Worm (Caenorhabditis elegans) whole organism, L3 larva: ENCODE data around the gene srsx-37.

Experiments
- R02D3.7 ChIP-seq: fragments of 150-350 bp; optimal IDR thresholded peaks from 2 replicates; lab custom pipeline; 2014; ENCODE audit warnings: missing biosample characterization, missing genetic modification characterization
- ama-1 ChIP-seq: fragments of 150-350 bp; optimal IDR thresholded peaks from 2 replicates; lab custom pipeline; 2018
- ceh-28 ChIP-seq: fragments of 150-350 bp; optimal IDR thresholded peaks from 2 replicates; lab custom pipeline; 2014; ENCODE audit warnings: missing biosample characterization, missing genetic modification reagents, missing genetic modification characterization
- ceh-82 ChIP-seq: fragments of 150-350 bp; optimal IDR thresholded peaks from 2 replicates; lab custom pipeline; 2014; ENCODE audit warnings: missing biosample characterization, missing genetic modification characterization
- elt-3 ChIP-seq, 3 experiments: fragments of 150-350 bp in 1 of 3; sonication (generic microtip) in 2 of 3; optimal IDR thresholded peaks; 2 replicates in 2 of 3; 4 replicates in 1 of 3; lab custom pipeline; 2014 to 2017; ENCODE audit warnings: missing biosample characterization in 3 of 3, missing genetic modification characterization in 3 of 3
- fos-1 ChIP-seq: fragments of 150-350 bp; optimal IDR thresholded peaks from 2 replicates; lab custom pipeline; 2014; ENCODE audit warnings: missing biosample characterization, missing genetic modification characterization
- mdl-1 ChIP-seq: fragments of 150-350 bp; optimal IDR thresholded peaks from 2 replicates; lab custom pipeline; 2014; ENCODE audit warnings: missing biosample characterization, missing genetic modification characterization
- nhr-11 ChIP-seq: fragments of 150-350 bp; optimal IDR thresholded peaks from 2 replicates; lab custom pipeline; 2014; ENCODE audit warnings: missing biosample characterization, missing genetic modification characterization
- nhr-237 ChIP-seq: fragments of 150-350 bp; optimal IDR thresholded peaks from 2 replicates; lab custom pipeline; 2014; ENCODE audit warnings: missing biosample characterization, missing genetic modification characterization
- nhr-28 ChIP-seq: fragments of 150-350 bp; optimal IDR thresholded peaks from 2 replicates; lab custom pipeline; 2014; ENCODE audit warnings: missing biosample characterization, missing genetic modification characterization
- nhr-43 ChIP-seq: sonication (generic microtip); optimal IDR thresholded peaks from 2 replicates; lab custom pipeline; 2016; ENCODE audit warnings: mild to moderate bottlenecking, missing genetic modification characterization, missing compliant biosample characterization; ENCODE audit not compliant: poor library complexity, severe bottlenecking
- pha-4 ChIP-seq: fragments of 150-350 bp; optimal IDR thresholded peaks from 2 replicates; lab custom pipeline; 2014; ENCODE audit warnings: missing biosample characterization, missing genetic modification reagents, missing genetic modification characterization
- snpc-4 ChIP-seq: fragments of 150-350 bp; optimal IDR thresholded peaks from 2 replicates; lab custom pipeline; 2014; ENCODE audit warnings: missing biosample characterization, missing genetic modification characterization
- unc-39 ChIP-seq: sonication (generic microtip); optimal IDR thresholded peaks from 4 replicates; lab custom pipeline; 2017; ENCODE audit warnings: missing biosample characterization, missing genetic modification characterization

DNA sequence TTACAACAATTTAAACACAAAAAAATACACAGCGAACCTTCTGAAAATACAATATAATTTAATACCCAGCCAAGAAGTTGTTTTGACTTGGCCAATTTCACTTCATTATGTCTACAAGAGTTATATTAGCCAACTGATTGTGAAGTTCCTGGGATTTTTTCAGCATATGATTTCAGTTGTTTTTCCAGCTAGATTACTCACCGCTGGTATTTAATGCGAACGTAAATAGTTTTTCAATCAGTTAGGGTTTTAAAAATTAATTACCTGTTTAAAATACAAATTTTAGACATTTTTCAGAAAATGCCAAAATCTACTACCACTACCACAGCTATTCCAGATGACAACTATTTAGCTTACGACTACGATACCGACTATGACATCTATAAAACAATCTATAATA lies 33.3 kb downstream of the srsx-37 start, which contains the start of gene srw-14:
- TF ChIP-seq nhr-28 (tag; lab: Kevin White, UChicago) = no peak
- no peak for TF ChIP-seq elt-3 (tag; optimal IDR thresholded peaks at IDR 0.05; lab: Kevin White, UChicago)
- TF ChIP-seq ama-1 = no peak
- TF ChIP-seq nhr-237 (tag; lab: Kevin White, UChicago) = no peak
- TF ChIP-seq ceh-82 (tag; lab: Kevin White, UChicago) = no peak
- no peak for TF ChIP-seq pha-4 (tag; lab: Kevin White, UChicago)
- TF ChIP-seq mdl-1 (tag; lab: Kevin White, UChicago) = no peak
- TF ChIP-seq unc-39 (tag; lab: Kevin White, UChicago) = no peak
- no peak for TF ChIP-seq snpc-4
- TF ChIP-seq nhr-11 (tag; lab: Kevin White, UChicago) = no peak
- TF ChIP-seq nhr-43 (tag; lab: Kevin White, UChicago) = no peak
- TF ChIP-seq fos-1 (tag; lab: Kevin White, UChicago) = no peak
- no peak for TF ChIP-seq ceh-28 (tag; lab: Kevin White, UChicago)
- no peak for TF ChIP-seq R02D3.7 (tag; lab: Kevin White, UChicago)
